Fruit fly (Drosophila melanogaster): ENCODE data around the gene Qtzl.

The Qtzl gene

DNA sequence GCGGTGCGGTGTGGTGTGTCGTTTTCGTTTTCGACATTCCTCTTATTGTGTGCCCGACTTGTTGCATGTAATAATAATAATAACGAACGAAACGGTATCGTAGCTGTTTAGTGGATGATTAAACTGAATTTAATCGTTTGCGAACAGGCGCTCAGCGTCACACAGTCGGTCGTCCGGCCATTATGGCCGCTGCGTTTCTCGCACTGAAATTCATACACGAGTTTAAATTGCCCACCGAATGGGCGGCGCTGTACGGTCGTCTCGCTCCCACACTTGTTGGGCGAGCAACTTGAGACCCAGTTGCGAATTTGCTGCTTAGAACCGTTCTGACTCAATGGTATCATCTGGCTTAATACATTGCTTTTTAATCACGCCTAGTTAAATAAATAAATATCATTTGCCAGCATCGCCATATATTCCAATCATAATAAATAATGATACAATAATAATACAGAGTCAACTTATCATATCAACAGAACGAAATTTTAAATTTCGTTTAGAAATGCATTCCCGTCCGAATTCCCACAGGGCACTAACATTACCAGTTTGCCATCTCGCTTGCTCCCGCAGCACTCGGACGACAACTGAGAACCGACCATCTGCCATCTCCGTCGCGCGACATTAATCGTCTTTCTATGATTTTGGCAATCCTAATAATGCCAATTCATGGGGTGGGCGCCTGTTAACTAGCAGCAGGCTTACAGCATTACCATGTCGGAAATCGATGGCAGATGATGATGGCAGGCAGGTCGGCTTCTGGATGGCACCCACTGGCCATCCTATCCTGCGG is 15.5 kb downstream of the Qtzl start (continued):
- peak; percentile 93 for TF ChIP-seq PHDP (tag; optimal IDR thresholded peaks at IDR 0.05)
- no peak for TF ChIP-seq pan (optimal IDR thresholded peaks at IDR 0.05)
- TF ChIP-seq pan (GFP tag; optimal IDR thresholded peaks at IDR 0.05 in 1 of 2, IDR thresholded peaks at IDR 0.05 in 1 of 2) = no peak
- no peak for TF ChIP-seq Trl (optimal IDR thresholded peaks at IDR 0.05)
- peak; percentile 38 for TF ChIP-seq Trl (GFP tag; optimal IDR thresholded peaks at IDR 0.05)
- peak; percentile 59 for TF ChIP-seq CG8944 (GFP tag; optimal IDR thresholded peaks at IDR 0.05)
- no peak for TF ChIP-seq cas (GFP tag; IDR thresholded peaks at IDR 0.05)
- TF ChIP-seq wdn (GFP tag; IDR thresholded peaks at IDR 0.05) = no peak
- TF ChIP-seq gem (tag; optimal IDR thresholded peaks at IDR 0.05) = peak; percentile 96
- peak; percentile 78 for TF ChIP-seq Nf-YC (tag; optimal IDR thresholded peaks at IDR 0.05)
- no peak for TF ChIP-seq ftz-f1 (GFP tag; optimal IDR thresholded peaks at IDR 0.05)
- peak; percentile 27 for TF ChIP-seq run (tag; optimal IDR thresholded peaks at IDR 0.05)
- peak; percentile 87 for TF ChIP-seq CG13775 (GFP tag; optimal IDR thresholded peaks at IDR 0.05)
- TF ChIP-seq mam (GFP tag; optimal IDR thresholded peaks at IDR 0.05) = peak; percentile 81
- peak; percentile 73 for TF ChIP-seq Jarid2 (GFP tag; optimal IDR thresholded peaks at IDR 0.05)
- TF ChIP-seq ci (GFP tag; IDR thresholded peaks at IDR 0.05) = no peak
- no peak for TF ChIP-seq luna (GFP tag; optimal IDR thresholded peaks at IDR 0.05)
- TF ChIP-seq repo (GFP tag; optimal IDR thresholded peaks at IDR 0.05) = peak; percentile 4
- peak; percentile 96 for TF ChIP-seq CG13424 (tag; optimal IDR thresholded peaks at IDR 0.05)
- no peak for TF ChIP-seq so (GFP tag; IDR thresholded peaks at IDR 0.05)
- TF ChIP-seq sd (tag; optimal IDR thresholded peaks at IDR 0.05) = peak; percentile 99
- TF ChIP-seq CG2202 (tag; optimal IDR thresholded peaks at IDR 0.05) = peak; percentile 67
- TF ChIP-seq MBD-R2 (GFP tag; IDR thresholded peaks at IDR 0.05) = no peak
- TF ChIP-seq CG1603 (tag; optimal IDR thresholded peaks at IDR 0.05) = peak; percentile 92
- TF ChIP-seq CG2199 (GFP tag; IDR thresholded peaks at IDR 0.05) = no peak
- peak; percentile 45 for TF ChIP-seq sug (tag; optimal IDR thresholded peaks at IDR 0.05)
- no peak for TF ChIP-seq CG2889 (GFP tag; IDR thresholded peaks at IDR 0.05)
- TF ChIP-seq crc (GFP tag; optimal IDR thresholded peaks at IDR 0.05) = peak; percentile 70
- TF ChIP-seq B-H1 (GFP tag; IDR thresholded peaks at IDR 0.05) = no peak
- TF ChIP-seq CHES-1-like (GFP tag; optimal IDR thresholded peaks at IDR 0.05) = peak; percentile 33
- no peak for TF ChIP-seq CG34376 (GFP tag; optimal IDR thresholded peaks at IDR 0.05)
- no peak for TF ChIP-seq CG15479 (GFP tag; optimal IDR thresholded peaks at IDR 0.05)
- TF ChIP-seq CG4707 (GFP tag; optimal IDR thresholded peaks at IDR 0.05) = no peak
- TF ChIP-seq CG10321 (GFP tag; IDR thresholded peaks at IDR 0.05) = no peak
- no peak for TF ChIP-seq Gsc (GFP tag; IDR thresholded peaks at IDR 0.05)
- peak; percentile 85 for TF ChIP-seq CG12155 (GFP tag; optimal IDR thresholded peaks at IDR 0.05)
- TF ChIP-seq CG14441 (GFP tag; IDR thresholded peaks at IDR 0.05) = no peak
- TF ChIP-seq TFAM (GFP tag; optimal IDR thresholded peaks at IDR 0.05) = peak; percentile 8
- TF ChIP-seq CG6765 (GFP tag; optimal IDR thresholded peaks at IDR 0.05) = peak; percentile 87
- TF ChIP-seq nom (GFP tag; optimal IDR thresholded peaks at IDR 0.05) = peak; percentile 93
- peak; percentile 86 for TF ChIP-seq CG12942 (GFP tag; optimal IDR thresholded peaks at IDR 0.05)
- TF ChIP-seq bbx (GFP tag; IDR thresholded peaks at IDR 0.05; ENCODE audit: partially characterized antibody) = no peak
- peak; percentile 85 for TF ChIP-seq tin (GFP tag; optimal IDR thresholded peaks at IDR 0.05)
- TF ChIP-seq tx (GFP tag; optimal IDR thresholded peaks at IDR 0.05) = peak; percentile 72

Data from whole organism, embryonic.